Worm (Caenorhabditis elegans): ENCODE data around the gene hrpl-1.

DNA sequence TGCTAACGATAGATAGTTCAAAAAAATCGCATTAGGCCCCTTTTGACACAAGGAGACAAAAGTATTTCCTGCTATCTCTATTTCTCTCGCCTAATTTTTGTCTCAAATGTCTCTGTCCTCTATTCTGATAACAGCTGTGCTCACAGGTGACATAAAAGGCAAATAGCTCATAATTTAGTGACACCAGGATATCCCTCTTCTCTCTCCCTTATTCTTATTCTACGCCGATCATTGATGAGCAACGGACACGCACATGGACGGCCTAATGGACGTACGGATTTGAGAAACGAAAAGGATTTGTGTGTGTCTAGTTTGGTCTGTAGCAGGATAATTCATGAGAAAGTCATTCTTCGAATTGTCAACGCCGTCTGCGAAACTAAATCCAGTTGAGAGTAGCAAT is 37.4 kb downstream of the hrpl-1 start:
- TF ChIP-seq lin-39 (tag; optimal IDR thresholded peaks at IDR 0.05) = no peak
- TF ChIP-seq nhr-43 (tag; optimal IDR thresholded peaks at IDR 0.05; ENCODE audit: poor library complexity, severe bottlenecking) = no peak
- no peak for TF ChIP-seq elt-3 (tag; optimal IDR thresholded peaks at IDR 0.05)
- no peak for TF ChIP-seq ceh-28 (tag; optimal IDR thresholded peaks at IDR 0.05)

Data from whole organism, L3 larva.